Fruit fly (Drosophila melanogaster) ovary, adult (tissue): ENCODE results near the gene vap.

Source experiments
- CG17801 ChIP-seq: fragments of 200-800 bp; optimal IDR thresholded peaks from 2 replicates; lab custom pipeline; 2019; ENCODE audit warnings: missing biosample characterization, mild to moderate bottlenecking, missing genetic modification characterization, moderate library complexity; ENCODE audit not compliant: partially characterized antibody

Gene vap

DNA sequence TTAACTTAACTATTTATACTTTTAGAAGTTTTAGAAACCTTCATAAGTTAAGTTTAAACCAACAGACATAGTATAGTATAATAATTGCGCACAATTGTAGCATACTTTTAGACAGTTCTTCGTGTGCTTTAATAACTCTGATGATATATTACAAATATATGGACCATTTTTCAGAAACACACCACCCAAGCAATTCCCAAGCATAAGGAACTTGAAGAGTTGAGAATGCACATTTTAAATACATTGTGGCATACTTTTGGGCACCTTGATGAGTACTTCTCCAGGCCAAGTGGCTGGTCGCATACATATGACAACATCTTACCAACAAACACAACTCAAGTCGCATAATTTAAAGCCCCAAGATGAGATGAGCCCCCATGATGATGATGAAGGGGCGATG lies 36.0 kb downstream of the vap start:
- TF ChIP-seq CG17801 (GFP tag; lab: Kevin White, UChicago) = no peak

dm6 chrX:15950056-15950455 lies 55.6 kb downstream of the vap start:
- TF ChIP-seq CG17801 (GFP tag; lab: Kevin White, UChicago) = no peak
